Worm (Caenorhabditis elegans): ENCODE data around the gene ced-11.

- TF ChIP-seq ama-1 (optimal IDR thresholded peaks at IDR 0.05) (no peak), rnt-1 (tag; optimal IDR thresholded peaks at IDR 0.05) (no peak), odd-2 (tag; optimal IDR thresholded peaks at IDR 0.05) (no peak), fkh-10 (GFP tag; optimal IDR thresholded peaks at IDR 0.05) (no peak)
Measured at ce11 chrIII:9143911-9144310, 24.6 kb downstream of the ced-11 start, which contains the start of gene ZK512.11.
